Fruit fly (Drosophila melanogaster) whole organism, pupa: ENCODE measurements around the gene CG15820.
A peak's percentile ranks its signal among the peaks of the same experiment; 100 is the strongest.

ENCODE experiments used
- CG10348 ChIP-seq: fragments of 200-800 bp; sonication (Bioruptor generic); IDR thresholded peaks from 2 replicates; pipeline ENCODE4 v1.3.6; 2022; ENCODE audit warnings: missing biosample characterization, missing genetic modification characterization
- CG12605 ChIP-seq: fragments of 200-800 bp; sonication (Bioruptor generic); IDR thresholded peaks from 2 replicates; pipeline ENCODE4 v1.3.6; 2022; ENCODE audit warnings: missing biosample characterization, missing genetic modification characterization
- CG13204 ChIP-seq: fragments of 200-800 bp; sonication (Bioruptor generic); optimal IDR thresholded peaks from 2 replicates; lab custom pipeline; 2018; ENCODE audit warnings: missing biosample characterization, mild to moderate bottlenecking, missing genetic modification characterization, moderate library complexity
- CG14655 ChIP-seq: fragments of 200-800 bp; sonication (Bioruptor generic); optimal IDR thresholded peaks from 3 replicates; lab custom pipeline; 2017; ENCODE audit warnings: mild to moderate bottlenecking, missing biosample characterization, missing genetic modification reagents, missing genetic modification characterization
- CG15710 ChIP-seq: fragments of 200-800 bp; sonication (Bioruptor generic); optimal IDR thresholded peaks from 2 replicates; lab custom pipeline; 2018; ENCODE audit warnings: missing biosample characterization, mild to moderate bottlenecking, missing genetic modification characterization, moderate library complexity
- CG17806 ChIP-seq: fragments of 200-800 bp; sonication (Bioruptor generic); optimal IDR thresholded peaks from 2 replicates; lab custom pipeline; 2018; ENCODE audit warnings: missing biosample characterization, mild to moderate bottlenecking, missing genetic modification characterization, moderate library complexity
- CG32121 ChIP-seq: fragments of 200-800 bp; sonication (Bioruptor generic); IDR thresholded peaks from 2 replicates; pipeline ENCODE4 v1.3.6; 2022; ENCODE audit warnings: missing biosample characterization, missing genetic modification characterization
- CG34367 ChIP-seq: fragments of 200-800 bp; sonication (Bioruptor generic); optimal IDR thresholded peaks from 2 replicates; lab custom pipeline; 2018; ENCODE audit warnings: missing biosample characterization, mild to moderate bottlenecking, missing genetic modification characterization
- CG4496 ChIP-seq: fragments of 200-800 bp; sonication (Bioruptor generic); IDR thresholded peaks from 3 replicates; pipeline ENCODE4 v1.3.6; 2022; ENCODE audit warnings: missing biosample characterization, missing genetic modification characterization
- CG8159 ChIP-seq: fragments of 200-800 bp; sonication (Bioruptor generic); optimal IDR thresholded peaks from 3 replicates; lab custom pipeline; 2018; ENCODE audit warnings: missing biosample characterization, mild to moderate bottlenecking, missing genetic modification characterization, moderate library complexity
- CG8301 ChIP-seq: fragments of 200-800 bp; sonication (Bioruptor generic); optimal IDR thresholded peaks from 2 replicates; lab custom pipeline; 2018; ENCODE audit warnings: missing biosample characterization, mild to moderate bottlenecking, missing genetic modification characterization
- CG9948 ChIP-seq: fragments of 200-800 bp; sonication (Bioruptor generic); optimal IDR thresholded peaks from 2 replicates; lab custom pipeline; 2018; ENCODE audit warnings: missing biosample characterization, mild to moderate bottlenecking, missing genetic modification characterization, moderate library complexity
- D1 ChIP-seq: fragments of 200-800 bp; sonication (Bioruptor generic); optimal IDR thresholded peaks from 2 replicates; lab custom pipeline; 2018; ENCODE audit warnings: missing biosample characterization, mild to moderate bottlenecking, missing genetic modification characterization, moderate library complexity
- EcR ChIP-seq: fragments of 200-800 bp; sonication (Bioruptor generic); optimal IDR thresholded peaks from 3 replicates; lab custom pipeline; 2019; ENCODE audit warnings: missing biosample characterization, missing genetic modification characterization, mild to moderate bottlenecking, moderate library complexity, missing genetic modification reagents
- Ets98B ChIP-seq: fragments of 200-800 bp; sonication (Bioruptor generic); IDR thresholded peaks from 2 replicates; pipeline ENCODE4 v1.3.6; 2022; ENCODE audit warnings: missing biosample characterization, missing genetic modification characterization
- Pif1A ChIP-seq: fragments of 200-800 bp; sonication (Bioruptor generic); optimal IDR thresholded peaks from 3 replicates; lab custom pipeline; 2016; ENCODE audit warnings: missing biosample characterization, missing genetic modification characterization
- Pif1B ChIP-seq: fragments of 200-800 bp; sonication (Bioruptor generic); optimal IDR thresholded peaks from 3 replicates; lab custom pipeline; 2016; ENCODE audit warnings: missing biosample characterization, missing genetic modification characterization
- Snoo ChIP-seq: fragments of 200-800 bp; sonication (Bioruptor generic); optimal IDR thresholded peaks from 3 replicates; lab custom pipeline; 2017; ENCODE audit warnings: missing biosample characterization, mild to moderate bottlenecking, missing genetic modification characterization, inconsistent platforms
- fd96Ca ChIP-seq: fragments of 200-800 bp; sonication (Bioruptor generic); IDR thresholded peaks from 3 replicates; pipeline ENCODE4 v1.3.6; 2022; ENCODE audit warnings: missing biosample characterization, missing genetic modification characterization
- gl ChIP-seq: fragments of 200-800 bp; sonication (Bioruptor generic); optimal IDR thresholded peaks from 2 replicates; lab custom pipeline; 2018; ENCODE audit warnings: missing biosample characterization, mild to moderate bottlenecking, missing genetic modification characterization
- rn ChIP-seq: fragments of 200-800 bp; sonication (Bioruptor generic); IDR thresholded peaks from 2 replicates; pipeline ENCODE4 v1.3.6; 2022; ENCODE audit warnings: missing biosample characterization, missing genetic modification characterization

The CG15820 gene

dm6 chr3L:2168954-2169353 lies 5.2 kb downstream of the CG15820 start, which contains the start of gene CG15879:
Gene CG15879, minus strand, starts transcription at chr3L:2169108.
- TF ChIP-seq CG32121 (GFP tag; lab: Robert Waterston, UW) (no peak), gl (tag; lab: Kevin White, UChicago) (no peak), CG13204 (no peak), Pif1A (GFP tag; lab: Kevin White, UChicago) (no peak), CG17806 (tag; lab: Kevin White, UChicago) (no peak), CG15710 (tag; lab: Kevin White, UChicago) (no peak), CG9948 (tag; lab: Kevin White, UChicago) (no peak)

- no peak for TF ChIP-seq rn (GFP tag; lab: Robert Waterston, UW)
- TF ChIP-seq CG12605 (GFP tag; lab: Robert Waterston, UW): no peak
- no peak for TF ChIP-seq gl (tag; lab: Kevin White, UChicago)
- no peak for TF ChIP-seq CG15710 (tag; lab: Kevin White, UChicago)
- TF ChIP-seq CG13204: no peak
- no peak for TF ChIP-seq Snoo
- no peak for TF ChIP-seq CG9948 (tag; lab: Kevin White, UChicago)
- TF ChIP-seq Pif1A (GFP tag; lab: Kevin White, UChicago): no peak
- no peak for TF ChIP-seq CG8301
- TF ChIP-seq CG34367 (tag; lab: Kevin White, UChicago): no peak
- TF ChIP-seq CG32121 (GFP tag; lab: Robert Waterston, UW): no peak
- TF ChIP-seq CG4496 (GFP tag; lab: Robert Waterston, UW): no peak
- no peak for TF ChIP-seq Ets98B (GFP tag; lab: Robert Waterston, UW)
Measured at dm6 chr3L:2166776-2167175, 7.4 kb downstream of the CG15820 start.

- no peak for TF ChIP-seq CG15710 (tag; lab: Kevin White, UChicago)
- peak; percentile 5 for TF ChIP-seq CG8301
- no peak for TF ChIP-seq CG17806 (tag; lab: Kevin White, UChicago)
- peak; percentile 47; the same call in 1 of the 3 replicates for TF ChIP-seq fd96Ca (GFP tag; lab: Robert Waterston, UW)
- TF ChIP-seq D1 (tag; lab: Kevin White, UChicago): no peak
- no peak for TF ChIP-seq CG32121 (GFP tag; lab: Robert Waterston, UW)
- no peak for TF ChIP-seq CG34367 (tag; lab: Kevin White, UChicago)
- TF ChIP-seq CG14655 (GFP tag; lab: Kevin White, UChicago): peak; percentile 35
- TF ChIP-seq CG4496 (GFP tag; lab: Robert Waterston, UW): 0 out of 3 replicates have a peak, but pooled peaks have one; percentile 52
- TF ChIP-seq Pif1A (GFP tag; lab: Kevin White, UChicago): no peak
- peak; percentile 54; the same call in 1 of the 2 replicates for TF ChIP-seq CG12605 (GFP tag; lab: Robert Waterston, UW)
- 0 out of 2 replicates have a peak, but pooled peaks have one; percentile 38 for TF ChIP-seq Ets98B (GFP tag; lab: Robert Waterston, UW)
- TF ChIP-seq EcR (GFP tag; lab: Kevin White, UChicago): no peak
- peak; percentile 9 for TF ChIP-seq CG8159 (tag; lab: Kevin White, UChicago)
- TF ChIP-seq rn (GFP tag; lab: Robert Waterston, UW): no peak
- TF ChIP-seq CG13204: no peak
- no peak for TF ChIP-seq CG10348 (GFP tag; lab: Robert Waterston, UW)
Measured at dm6 chr3L:2164805-2165204, 9.3 kb downstream of the CG15820 start.

- TF ChIP-seq CG14655 (GFP tag; lab: Kevin White, UChicago): peak; percentile 73
- TF ChIP-seq CG32121 (GFP tag; lab: Robert Waterston, UW): peak; percentile 19; the same call in 1 of the 2 replicates
- TF ChIP-seq CG34367 (tag; lab: Kevin White, UChicago): peak; percentile 78
- peak; percentile 77 for TF ChIP-seq Pif1B (GFP tag; lab: Kevin White, UChicago)
- TF ChIP-seq CG8301: peak; percentile 58
- TF ChIP-seq EcR (GFP tag; lab: Kevin White, UChicago): peak; percentile 74
- TF ChIP-seq CG10348 (GFP tag; lab: Robert Waterston, UW): no peak
- peak; percentile 96 for TF ChIP-seq CG17806 (tag; lab: Kevin White, UChicago)
- no peak for TF ChIP-seq fd96Ca (GFP tag; lab: Robert Waterston, UW)
- TF ChIP-seq Ets98B (GFP tag; lab: Robert Waterston, UW): peak; percentile 44; the same call in 1 of the 2 replicates
- peak; percentile 86 for TF ChIP-seq gl (tag; lab: Kevin White, UChicago)
- peak; percentile 53 for TF ChIP-seq CG12605 (GFP tag; lab: Robert Waterston, UW)
- peak; percentile 90 for TF ChIP-seq CG15710 (tag; lab: Kevin White, UChicago)
- TF ChIP-seq CG13204: peak; percentile 69
- peak; percentile 75; the same call in 2 of the 3 replicates for TF ChIP-seq CG4496 (GFP tag; lab: Robert Waterston, UW)
- TF ChIP-seq Snoo: peak; percentile 95
- TF ChIP-seq CG9948 (tag; lab: Kevin White, UChicago): peak; percentile 85
- peak; percentile 86 for TF ChIP-seq Pif1A (GFP tag; lab: Kevin White, UChicago)
- peak; percentile 63; the same call in 1 of the 2 replicates for TF ChIP-seq rn (GFP tag; lab: Robert Waterston, UW)
- TF ChIP-seq D1 (tag; lab: Kevin White, UChicago): peak; percentile 91
- TF ChIP-seq CG8159 (tag; lab: Kevin White, UChicago): peak; percentile 97
- TF ChIP-seq, all 21 proteins: peak for 19
Measured at dm6 chr3L:2164031-2164537, 10.0 kb downstream of the CG15820 start.

DNA sequence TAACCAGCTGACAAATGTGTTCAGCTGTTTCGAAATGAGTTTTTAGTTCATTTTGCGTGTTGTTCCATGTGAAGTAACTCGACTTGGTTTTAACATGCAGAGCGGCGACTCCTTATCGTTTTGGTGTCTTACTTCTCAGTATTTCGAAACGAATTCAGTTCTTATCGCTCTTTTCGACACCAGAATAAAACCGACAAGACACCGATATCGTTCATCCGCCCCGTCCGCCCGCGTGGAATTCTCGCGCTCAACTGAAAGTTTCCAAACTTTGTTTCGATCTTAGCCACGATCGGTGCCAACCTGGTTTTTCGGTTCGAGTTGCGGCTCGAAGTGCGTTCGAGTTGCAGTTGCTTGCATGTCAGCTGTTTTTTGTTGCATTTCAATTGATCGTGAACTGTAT lies 10.5 kb downstream of the CG15820 start, which contains the start of gene CG15822:
CG15822 (minus strand) TSS at position 256 of the 400 bp plus-strand sequence.
- TF ChIP-seq EcR (GFP tag; lab: Kevin White, UChicago) (no peak), Snoo (no peak), CG4496 (GFP tag; lab: Robert Waterston, UW) (no peak), CG15710 (tag; lab: Kevin White, UChicago) (no peak), CG9948 (tag; lab: Kevin White, UChicago) (no peak), CG13204 (no peak), CG14655 (GFP tag; lab: Kevin White, UChicago) (no peak), CG34367 (tag; lab: Kevin White, UChicago) (no peak), CG8159 (tag; lab: Kevin White, UChicago) (no peak), rn (GFP tag; lab: Robert Waterston, UW) (no peak), CG12605 (GFP tag; lab: Robert Waterston, UW) (no peak), D1 (tag; lab: Kevin White, UChicago) (no peak), CG32121 (GFP tag; lab: Robert Waterston, UW) (no peak), gl (tag; lab: Kevin White, UChicago) (no peak), Ets98B (GFP tag; lab: Robert Waterston, UW) (no peak), CG17806 (tag; lab: Kevin White, UChicago) (no peak), Pif1A (GFP tag; lab: Kevin White, UChicago) (no peak), CG8301 (no peak), fd96Ca (GFP tag; lab: Robert Waterston, UW) (no peak), Pif1B (GFP tag; lab: Kevin White, UChicago) (no peak)
